Worm (Caenorhabditis elegans): ENCODE measurements around the gene ric-4.

ric-4 gene

ce11 chrV:10266050-10266449, 4.1 kb downstream of the ric-4 start:
- no peak for TF ChIP-seq lin-39 (tag; optimal IDR thresholded peaks at IDR 0.05)
- TF ChIP-seq ama-1 (optimal IDR thresholded peaks at IDR 0.05): no peak
- TF ChIP-seq unc-30 (tag; optimal IDR thresholded peaks at IDR 0.05): no peak
- TF ChIP-seq nhr-19 (GFP tag; conservative IDR thresholded peaks at IDR 0.05): no peak
- TF ChIP-seq fkh-8 (tag; optimal IDR thresholded peaks at IDR 0.05): no peak
- no peak for TF ChIP-seq sup-37 (GFP tag; optimal IDR thresholded peaks at IDR 0.05)
- TF ChIP-seq isw-1 (GFP tag; IDR thresholded peaks at IDR 0.05): no peak
- no peak for TF ChIP-seq ets-5 (GFP tag; IDR thresholded peaks at IDR 0.05)
- TF ChIP-seq unc-130 (tag; optimal IDR thresholded peaks at IDR 0.05): no peak
- TF ChIP-seq nhr-237 (tag; optimal IDR thresholded peaks at IDR 0.05): no peak
- no peak for TF ChIP-seq jun-1 (tag; optimal IDR thresholded peaks at IDR 0.05)
- no peak for TF ChIP-seq lin-35 (GFP tag; optimal IDR thresholded peaks at IDR 0.05)
- TF ChIP-seq nhr-20 (tag; optimal IDR thresholded peaks at IDR 0.05): no peak
- TF ChIP-seq pag-3 (tag; optimal IDR thresholded peaks at IDR 0.05; ENCODE audit: borderline replicate concordance, insufficient read depth): no peak
- no peak for TF ChIP-seq C16A3.4 (tag; optimal IDR thresholded peaks at IDR 0.05)
- no peak for TF ChIP-seq unc-62 (GFP tag; optimal IDR thresholded peaks at IDR 0.05)
- no peak for TF ChIP-seq egl-27 (tag; optimal IDR thresholded peaks at IDR 0.05)
- no peak for TF ChIP-seq xbp-1 (tag; optimal IDR thresholded peaks at IDR 0.05)

ce11 chrV:10265019-10265418, 5.1 kb downstream of the ric-4 start:
- no peak for TF ChIP-seq swsn-7 (tag; optimal IDR thresholded peaks at IDR 0.05)
- TF ChIP-seq dpl-1 (GFP tag; optimal IDR thresholded peaks at IDR 0.05): no peak
- peak; percentile 6 for TF ChIP-seq nhr-47 (tag; optimal IDR thresholded peaks at IDR 0.05)
- peak; percentile 18 for TF ChIP-seq nhr-71 (tag; optimal IDR thresholded peaks at IDR 0.05)
- peak; percentile 10 for TF ChIP-seq ces-1 (GFP tag; optimal IDR thresholded peaks at IDR 0.05)
- TF ChIP-seq pag-3 (tag; optimal IDR thresholded peaks at IDR 0.05; ENCODE audit: borderline replicate concordance, insufficient read depth): no peak
- TF ChIP-seq lin-14 (GFP tag; optimal IDR thresholded peaks at IDR 0.05): peak; percentile 56

- no peak for TF ChIP-seq aly-2 (tag; optimal IDR thresholded peaks at IDR 0.05)
- no peak for TF ChIP-seq egl-27 (tag; optimal IDR thresholded peaks at IDR 0.05)
- TF ChIP-seq ceh-88 (GFP tag; IDR thresholded peaks at IDR 0.05): no peak
- TF ChIP-seq nhr-47 (tag; optimal IDR thresholded peaks at IDR 0.05): no peak
- TF ChIP-seq snpc-4 (tag; optimal IDR thresholded peaks at IDR 0.05): no peak
- no peak for TF ChIP-seq efl-1 (optimal IDR thresholded peaks at IDR 0.05)
- TF ChIP-seq efl-1 (GFP tag; optimal IDR thresholded peaks at IDR 0.05 in 1 of 2): no peak
- no peak for TF ChIP-seq ceh-82 (tag; optimal IDR thresholded peaks at IDR 0.05)
- no peak for TF ChIP-seq ceh-8 (GFP tag; optimal IDR thresholded peaks at IDR 0.05)
- TF ChIP-seq mdl-1 (tag; optimal IDR thresholded peaks at IDR 0.05): no peak
- no peak for TF ChIP-seq dpl-1 (GFP tag; optimal IDR thresholded peaks at IDR 0.05)
Observed at ce11 chrV:10260460-10260859, 9.7 kb downstream of the ric-4 start, which contains the start of gene sri-18. Gene sri-18, minus strand, starts transcription at chrV:10260560.

- TF ChIP-seq lin-14 (GFP tag; optimal IDR thresholded peaks at IDR 0.05) (peak; percentile 17), aha-1 (tag; optimal IDR thresholded peaks at IDR 0.05) (no peak), mef-2 (tag; optimal IDR thresholded peaks at IDR 0.05) (no peak), efl-1 (optimal IDR thresholded peaks at IDR 0.05) (no peak), efl-1 (GFP tag; optimal IDR thresholded peaks at IDR 0.05 in 1 of 2) (peak in 1 of 2 experiments; percentile 39), elt-2 (tag; optimal IDR thresholded peaks at IDR 0.05) (peak; percentile 70), hpl-2 (GFP tag; optimal IDR thresholded peaks at IDR 0.05) (no peak), lin-35 (GFP tag; optimal IDR thresholded peaks at IDR 0.05) (peak in 1 of 2 experiments; percentile 32)
Observed at ce11 chrV:10256050-10256449, 14.1 kb downstream of the ric-4 start, which contains the start of gene nhr-232. Gene nhr-232, plus strand, starts transcription at chrV:10256170.

All from whole organism, L1 larva.